Worm (Caenorhabditis elegans): ENCODE results near the gene clec-137.

DNA sequence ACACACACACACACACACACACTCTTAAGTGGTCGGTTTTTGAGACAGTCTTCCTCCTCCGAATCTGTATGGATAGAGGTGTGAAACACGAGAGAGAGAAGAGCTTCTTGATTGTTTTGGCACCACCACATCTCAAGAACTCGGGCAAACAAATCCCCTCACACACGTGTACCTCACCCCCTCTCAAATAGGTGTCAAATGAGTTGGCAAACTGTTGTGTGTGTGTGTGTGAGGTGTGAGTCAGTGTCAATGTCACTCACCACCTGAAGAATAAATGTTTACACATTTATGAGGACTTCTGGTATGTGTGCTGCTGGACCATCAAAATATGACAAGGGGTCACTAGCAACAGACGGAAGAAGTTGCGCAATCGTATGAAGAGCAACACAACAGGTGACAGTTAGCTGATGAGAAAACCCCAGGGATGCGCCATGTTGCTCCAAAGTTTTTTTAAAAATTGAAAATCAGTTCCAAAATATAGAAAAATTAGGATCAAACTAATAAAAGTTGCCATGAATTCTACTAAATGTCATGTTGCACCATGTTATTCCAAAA, 37.9 kb downstream of the clec-137 start:
- TF ChIP-seq fos-1 (tag; optimal IDR thresholded peaks at IDR 0.05) (no peak), mab-5 (tag; optimal IDR thresholded peaks at IDR 0.05) (no peak), zag-1 (tag; optimal IDR thresholded peaks at IDR 0.05) (no peak), nhr-11 (tag; optimal IDR thresholded peaks at IDR 0.05) (no peak)

Data from whole organism, L2 larva.